Worm (Caenorhabditis elegans): ENCODE data around the gene irld-67.

irld-67 gene

DNA sequence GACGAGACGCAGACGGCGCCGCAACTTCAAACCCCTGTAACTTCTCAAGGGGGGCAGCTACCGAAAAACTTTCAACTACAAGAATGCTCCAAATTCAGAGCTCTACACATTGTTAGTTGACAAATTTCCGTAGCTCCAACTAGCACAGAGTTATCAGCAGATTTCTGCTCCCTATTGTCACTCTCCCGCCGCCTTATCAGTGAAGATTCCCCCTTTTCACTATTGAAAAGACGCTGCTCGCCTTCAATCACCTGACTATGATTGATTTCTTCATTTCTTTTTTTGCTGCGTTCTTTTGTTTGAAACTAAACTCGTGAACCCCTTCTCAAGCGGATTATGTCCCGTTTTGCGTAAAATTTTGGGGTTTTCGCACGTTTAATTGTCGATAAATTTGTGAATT lies 11.9 kb downstream of the irld-67 start (continued):
- no peak for TF ChIP-seq Y79H2A.3 (GFP tag; conservative IDR thresholded peaks at IDR 0.05)
- TF ChIP-seq let-526 (GFP tag; IDR thresholded peaks at IDR 0.05) = no peak
- 0 out of 2 replicates have a peak, but pooled peaks have one; percentile 15 for TF ChIP-seq Y95B8A.8 (GFP tag; IDR thresholded peaks at IDR 0.05)
- no peak for TF ChIP-seq ceh-58 (GFP tag; IDR thresholded peaks at IDR 0.05)
- TF ChIP-seq nhr-90 (tag; optimal IDR thresholded peaks at IDR 0.05) = no peak
- no peak for TF ChIP-seq Y53G8AR.9 (GFP tag; conservative IDR thresholded peaks at IDR 0.05)
- TF ChIP-seq ccch-3 (GFP tag; optimal IDR thresholded peaks at IDR 0.05) = no peak
- no peak for TF ChIP-seq mxl-1 (tag; optimal IDR thresholded peaks at IDR 0.05)
- TF ChIP-seq efl-1 (GFP tag; optimal IDR thresholded peaks at IDR 0.05) = no peak
- TF ChIP-seq ceh-40 (GFP tag; IDR thresholded peaks at IDR 0.05) = no peak
- no peak for TF ChIP-seq pbrm-1 (GFP tag; IDR thresholded peaks at IDR 0.05)
- no peak for TF ChIP-seq nfya-1 (tag; optimal IDR thresholded peaks at IDR 0.05; ENCODE audit: borderline replicate concordance, insufficient read depth)
- TF ChIP-seq dpl-1 (GFP tag; optimal IDR thresholded peaks at IDR 0.05) = no peak
- no peak for TF ChIP-seq B0019.2 (GFP tag; conservative IDR thresholded peaks at IDR 0.05)
- TF ChIP-seq cebp-1 (GFP tag; IDR thresholded peaks at IDR 0.05) = no peak
- peak; percentile 24 for TF ChIP-seq cebp-1 (tag; optimal IDR thresholded peaks at IDR 0.05)
- TF ChIP-seq lin-54 (GFP tag; optimal IDR thresholded peaks at IDR 0.05) = no peak
- TF ChIP-seq pha-4 (tag; optimal IDR thresholded peaks at IDR 0.05) = no peak

DNA sequence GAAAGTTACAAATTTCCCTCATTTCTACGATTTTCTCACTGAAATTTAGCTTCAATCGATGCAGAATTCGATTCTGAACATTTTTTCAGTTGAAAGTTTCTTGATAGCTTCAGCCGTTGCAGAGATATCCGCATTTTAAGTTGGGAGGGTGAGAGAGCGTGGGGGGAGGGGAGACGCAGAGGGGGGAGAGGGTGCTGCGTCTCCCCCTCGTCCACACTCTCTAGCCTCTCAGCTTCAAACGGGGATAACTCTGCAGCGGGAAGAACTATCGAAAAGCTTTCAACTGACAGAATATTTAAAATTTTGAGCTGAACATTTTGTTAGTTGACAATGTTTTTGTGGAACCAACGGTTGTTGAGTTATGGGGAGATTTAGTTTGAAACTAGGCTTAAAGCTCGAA lies 12.4 kb downstream of the irld-67 start:
- TF ChIP-seq hmg-1.2 (GFP tag; IDR thresholded peaks at IDR 0.05) (peak; percentile 90), zfh-2 (GFP tag; conservative IDR thresholded peaks at IDR 0.05) (peak; percentile 79), egrh-3 (GFP tag; IDR thresholded peaks at IDR 0.05) (peak; percentile 45; the same call in 1 of the 2 replicates), B0261.1 (tag; optimal IDR thresholded peaks at IDR 0.05) (no peak), mcd-1 (GFP tag; IDR thresholded peaks at IDR 0.05) (0 out of 2 replicates have a peak, but pooled peaks have one; percentile 12)

- TF ChIP-seq fkh-3 (tag; optimal IDR thresholded peaks at IDR 0.05) (no peak), ama-1 (optimal IDR thresholded peaks at IDR 0.05) (no peak), ama-1 (GFP tag; optimal IDR thresholded peaks at IDR 0.05) (no peak), akir-1 (GFP tag; optimal IDR thresholded peaks at IDR 0.05) (no peak), ztf-28 (GFP tag; IDR thresholded peaks at IDR 0.05) (no peak), F10E7.11 (tag; optimal IDR thresholded peaks at IDR 0.05) (peak; percentile 37), madf-6 (GFP tag; IDR thresholded peaks at IDR 0.05) (peak; percentile 88), lin-40 (tag; optimal IDR thresholded peaks at IDR 0.05) (peak; percentile 40), F22D6.2 (tag; optimal IDR thresholded peaks at IDR 0.05) (no peak), F49E8.2 (tag; optimal IDR thresholded peaks at IDR 0.05; ENCODE audit: insufficient read depth) (peak; percentile 47), tlf-1 (GFP tag; optimal IDR thresholded peaks at IDR 0.05) (peak; percentile 58), F52B5.7 (tag; optimal IDR thresholded peaks at IDR 0.05) (peak; percentile 37), zim-3 (tag; optimal IDR thresholded peaks at IDR 0.05) (no peak), Y67H2A.10 (GFP tag; conservative IDR thresholded peaks at IDR 0.05) (no peak), D2030.7 (GFP tag; IDR thresholded peaks at IDR 0.05) (peak; percentile 61), F39B2.1 (GFP tag; IDR thresholded peaks at IDR 0.05) (no peak), B0261.1 (tag; optimal IDR thresholded peaks at IDR 0.05) (peak; percentile 9), rec-8 (tag; optimal IDR thresholded peaks at IDR 0.05) (no peak), B0019.2 (GFP tag; conservative IDR thresholded peaks at IDR 0.05) (no peak), hsf-1 (GFP tag; IDR thresholded peaks at IDR 0.05) (peak; percentile 89), B0035.1 (tag; optimal IDR thresholded peaks at IDR 0.05) (peak; percentile 40), gei-17 (GFP tag; optimal IDR thresholded peaks at IDR 0.05) (peak; percentile 44), rcor-1 (GFP tag; IDR thresholded peaks at IDR 0.05) (peak; percentile 77), ztf-3 (GFP tag; optimal IDR thresholded peaks at IDR 0.05) (no peak), hlh-26 (GFP tag; conservative IDR thresholded peaks at IDR 0.05) (0 out of 2 replicates have a peak, but pooled peaks have one; percentile 56)
Observed at ce11 chrII:2920817-2921458, 13.3 kb downstream of the irld-67 start.

Data from whole organism, young adult.